Worm (Caenorhabditis elegans): ENCODE data around the gene swt-5.

DNA sequence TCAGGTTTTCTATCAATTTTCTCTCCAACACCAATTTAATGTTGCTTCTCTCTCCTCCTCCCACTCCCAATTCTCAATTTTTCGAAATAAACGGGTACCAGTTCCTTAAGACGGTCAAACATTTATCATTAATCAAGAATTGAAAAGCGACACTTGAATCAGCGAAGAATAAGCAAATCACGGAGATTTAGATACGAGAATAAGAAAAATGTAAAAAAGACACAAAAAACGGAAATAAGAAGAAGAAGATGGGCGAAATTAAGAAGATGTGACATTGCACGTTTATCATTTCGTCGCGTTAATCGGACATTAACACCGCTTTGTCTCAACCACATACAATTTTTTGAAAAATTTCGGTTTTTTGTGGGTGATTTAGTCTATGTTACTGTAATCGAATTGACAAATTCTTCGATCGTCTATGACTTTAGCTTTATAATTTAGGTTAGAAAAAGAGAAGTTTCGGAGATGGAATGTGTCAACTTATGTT, 3.3 kb downstream of the swt-5 start, which contains the start of gene haao-1:
- TF ChIP-seq lsy-2 (tag; optimal IDR thresholded peaks at IDR 0.05), result no peak
- TF ChIP-seq unc-62 (GFP tag; optimal IDR thresholded peaks at IDR 0.05), result no peak
- no peak for TF ChIP-seq snpc-4 (tag; optimal IDR thresholded peaks at IDR 0.05)
- no peak for TF ChIP-seq nhr-237 (tag; optimal IDR thresholded peaks at IDR 0.05)
- TF ChIP-seq mep-1 (tag; optimal IDR thresholded peaks at IDR 0.05), result no peak
- TF ChIP-seq unc-39 (tag; optimal IDR thresholded peaks at IDR 0.05), result no peak
